Worm (Caenorhabditis elegans): Measurements from ENCODE around the gene lars-1.

ce11 chrIII:4178564-4178963 lies 8.0 kb downstream of the lars-1 start, which contains the start of gene C16C10.2:
- TF ChIP-seq F57A8.1 (GFP tag; optimal IDR thresholded peaks at IDR 0.05) (no peak), ztf-28 (GFP tag; IDR thresholded peaks at IDR 0.05) (no peak), ceh-27 (GFP tag; optimal IDR thresholded peaks at IDR 0.05) (no peak), ama-1 (optimal IDR thresholded peaks at IDR 0.05) (no peak), ama-1 (GFP tag; optimal IDR thresholded peaks at IDR 0.05) (no peak)
